Worm (Caenorhabditis elegans): ENCODE results near the gene T10G3.8.

DNA sequence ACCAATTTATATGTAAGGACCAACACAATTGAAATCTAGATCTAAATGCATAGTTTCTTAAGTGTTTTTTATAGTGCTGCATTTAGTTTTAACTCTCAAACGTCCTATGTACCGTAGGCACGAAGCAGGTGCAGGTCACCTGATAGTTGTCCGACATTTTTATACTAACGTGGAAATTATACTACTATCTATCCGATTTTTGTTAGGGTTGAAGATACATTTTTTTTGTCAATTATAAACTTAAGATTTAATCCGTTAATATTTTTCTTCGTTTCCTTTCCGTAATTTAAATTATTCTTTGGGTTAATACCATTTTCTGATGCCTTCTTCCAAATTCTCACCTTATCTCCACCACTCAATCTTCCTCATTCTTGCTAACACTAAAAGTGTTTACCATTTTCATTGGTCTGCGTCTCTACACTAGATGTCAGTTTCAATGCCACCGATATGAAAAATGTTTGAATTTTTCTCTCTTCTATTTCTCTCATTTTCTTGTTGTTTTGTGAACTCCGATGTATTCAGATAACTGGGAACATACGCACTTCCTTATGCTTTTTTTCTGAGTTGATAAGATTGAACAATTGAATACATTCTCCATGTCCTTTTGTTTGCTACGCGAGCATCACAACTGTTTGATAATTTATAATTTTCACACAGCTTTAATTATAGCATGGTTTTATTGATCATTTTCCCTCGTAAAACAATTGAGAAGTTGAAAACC, 30.9 kb downstream of the T10G3.8 start, which contains the start of gene Y2H9A.4:
- TF ChIP-seq tbx-37 (GFP tag; conservative IDR thresholded peaks at IDR 0.05) = no peak
- TF ChIP-seq ama-1 (optimal IDR thresholded peaks at IDR 0.05) = no peak
- TF ChIP-seq hnd-1 (tag; optimal IDR thresholded peaks at IDR 0.05) = no peak

Data from whole organism, early embryonic.